Worm (Caenorhabditis elegans): ENCODE data around the gene F54D1.1.

- TF ChIP-seq unc-62 (GFP tag; optimal IDR thresholded peaks at IDR 0.05): no peak
- TF ChIP-seq elt-3 (tag; optimal IDR thresholded peaks at IDR 0.05): no peak
- TF ChIP-seq sma-3 (GFP tag; optimal IDR thresholded peaks at IDR 0.05): no peak
- TF ChIP-seq nhr-11 (tag; optimal IDR thresholded peaks at IDR 0.05): no peak
- TF ChIP-seq ztf-1 (GFP tag; conservative IDR thresholded peaks at IDR 0.05): no peak
- no peak for TF ChIP-seq snpc-4 (tag; optimal IDR thresholded peaks at IDR 0.05)
- no peak for TF ChIP-seq mdl-1 (tag; optimal IDR thresholded peaks at IDR 0.05)
- no peak for TF ChIP-seq lin-11 (tag; optimal IDR thresholded peaks at IDR 0.05)
- TF ChIP-seq nhr-237 (tag; optimal IDR thresholded peaks at IDR 0.05): no peak
- TF ChIP-seq lin-13 (GFP tag; optimal IDR thresholded peaks at IDR 0.05): no peak
- TF ChIP-seq F13H6.1 (tag; optimal IDR thresholded peaks at IDR 0.05): no peak
Observed at ce11 chrIV:11273151-11273550, 11.5 kb downstream of the F54D1.1 start, which contains the start of gene gtl-2.

Data from whole organism, L2 larva.